Fruit fly (Drosophila melanogaster) whole organism, embryonic: ENCODE data around the gene Dap160.

Experiments used
- Antp ChIP-seq: fragments of 200-800 bp; sonication (Bioruptor generic); optimal IDR thresholded peaks from 3 replicates; lab custom pipeline; 2016; ENCODE audit warnings: missing biosample characterization, missing genetic modification characterization
- Atf-2 ChIP-seq: fragments of 200-800 bp; sonication (Bioruptor generic); optimal IDR thresholded peaks from 2 replicates; lab custom pipeline; 2016; ENCODE audit warnings: missing biosample characterization, missing genetic modification characterization
- Bteb2 ChIP-seq: fragments of 200-800 bp; sonication (Bioruptor generic); optimal IDR thresholded peaks from 2 replicates; lab custom pipeline; 2016; ENCODE audit warnings: missing biosample characterization, missing genetic modification characterization
- C15 ChIP-seq: fragments of 200-800 bp; sonication (Bioruptor generic); IDR thresholded peaks from 3 replicates; pipeline ENCODE4 v1.3.6; 2022; ENCODE audit warnings: missing biosample characterization, missing genetic modification characterization
- CG11560 ChIP-seq: fragments of 200-800 bp; sonication (Bioruptor generic); IDR thresholded peaks from 3 replicates; pipeline ENCODE4 v1.3.6; 2022; ENCODE audit warnings: missing biosample characterization, missing genetic modification characterization
- CG11695 ChIP-seq: fragments of 200-800 bp; sonication (Bioruptor generic); IDR thresholded peaks from 3 replicates; pipeline ENCODE4 v1.3.6; 2022; ENCODE audit warnings: missing biosample characterization, missing genetic modification characterization
- CG12219 ChIP-seq: fragments of 200-800 bp; sonication (Bioruptor generic); optimal IDR thresholded peaks from 3 replicates; lab custom pipeline; 2018; ENCODE audit warnings: missing biosample characterization, mild to moderate bottlenecking, missing genetic modification characterization
- CG14014 ChIP-seq: fragments of 200-800 bp; sonication (Bioruptor generic); IDR thresholded peaks from 2 replicates; pipeline ENCODE4 v1.3.6; 2022; ENCODE audit warnings: missing biosample characterization, missing genetic modification characterization
- CG15479 ChIP-seq: fragments of 200-800 bp; sonication (Bioruptor generic); optimal IDR thresholded peaks from 3 replicates; lab custom pipeline; 2019; ENCODE audit warnings: missing biosample characterization, mild to moderate bottlenecking, missing genetic modification characterization, moderate library complexity
- CG16779 ChIP-seq: fragments of 200-800 bp; sonication (Bioruptor generic); IDR thresholded peaks from 2 replicates; pipeline ENCODE4 v1.3.6; 2022; ENCODE audit warnings: missing biosample characterization, missing genetic modification characterization
- CG1792 ChIP-seq: fragments of 200-800 bp; sonication (Bioruptor generic); optimal IDR thresholded peaks from 2 replicates; lab custom pipeline; 2016; ENCODE audit warnings: missing biosample characterization, missing genetic modification characterization
- CG2202 ChIP-seq: fragments of 200-800 bp; sonication (Bioruptor generic); optimal IDR thresholded peaks from 2 replicates; lab custom pipeline; 2018; ENCODE audit warnings: missing biosample characterization, mild to moderate bottlenecking, missing genetic modification characterization
- CG2712 ChIP-seq: fragments of 200-800 bp; optimal IDR thresholded peaks from 3 replicates; lab custom pipeline; 2019; ENCODE audit warnings: missing biosample characterization, mild to moderate bottlenecking, missing genetic modification characterization, moderate library complexity
- CG3281 ChIP-seq: fragments of 200-800 bp; sonication (Bioruptor generic); optimal IDR thresholded peaks from 3 replicates; lab custom pipeline; 2017; ENCODE audit warnings: missing biosample characterization, mild to moderate bottlenecking, missing genetic modification characterization
- CG4360 ChIP-seq: fragments of 200-800 bp; sonication (Bioruptor generic); IDR thresholded peaks from 2 replicates; pipeline ENCODE4 v1.3.6; 2022; ENCODE audit warnings: missing biosample characterization, missing genetic modification characterization
- CG4707 ChIP-seq: fragments of 200-800 bp; sonication (Bioruptor generic); optimal IDR thresholded peaks from 2 replicates; lab custom pipeline; 2018; ENCODE audit warnings: missing biosample characterization, mild to moderate bottlenecking, missing genetic modification characterization, moderate library complexity
- CG5180 ChIP-seq: fragments of 200-800 bp; sonication (Bioruptor generic); optimal IDR thresholded peaks from 3 replicates; lab custom pipeline; 2017; ENCODE audit warnings: missing biosample characterization, missing genetic modification characterization, mild to moderate bottlenecking, moderate library complexity, missing genetic modification reagents
- CG5245 ChIP-seq: fragments of 200-800 bp; sonication (Bioruptor generic); optimal IDR thresholded peaks from 3 replicates; lab custom pipeline; 2016; ENCODE audit warnings: missing biosample characterization, missing genetic modification characterization
- CG6813 ChIP-seq: fragments of 200-800 bp; sonication (Bioruptor generic); optimal IDR thresholded peaks from 2 replicates; lab custom pipeline; 2017; ENCODE audit warnings: missing biosample characterization, missing genetic modification characterization, mild to moderate bottlenecking, moderate library complexity, missing genetic modification reagents
- CG7556 ChIP-seq: fragments of 200-800 bp; sonication (Bioruptor generic); optimal IDR thresholded peaks from 2 replicates; lab custom pipeline; 2017; ENCODE audit warnings: missing biosample characterization, mild to moderate bottlenecking, missing genetic modification characterization
- CG7786 ChIP-seq: fragments of 200-800 bp; sonication (Bioruptor generic); optimal IDR thresholded peaks from 2 replicates; lab custom pipeline; 2016; ENCODE audit warnings: missing biosample characterization, missing genetic modification characterization
- CG8290 ChIP-seq, 3 experiments: fragments of 200-800 bp; sonication (Bioruptor generic); optimal IDR thresholded peaks; 2 replicates each; lab custom pipeline; 2016 to 2019; ENCODE audit warnings: missing biosample characterization in 3 of 3, missing genetic modification characterization in 3 of 3, mild to moderate bottlenecking in 2 of 3, moderate library complexity in 1 of 3
- CHES-1-like ChIP-seq: fragments of 200-800 bp; sonication (Bioruptor generic); optimal IDR thresholded peaks from 2 replicates; lab custom pipeline; 2016; ENCODE audit warnings: missing biosample characterization, missing genetic modification characterization
- Dek ChIP-seq: fragments of 200-800 bp; sonication (Bioruptor generic); optimal IDR thresholded peaks from 3 replicates; lab custom pipeline; 2019; ENCODE audit warnings: missing biosample characterization, mild to moderate bottlenecking, missing genetic modification characterization, moderate library complexity
- Ets65A ChIP-seq: fragments of 200-800 bp; sonication (Bioruptor generic); peaks from one replicate; lab custom pipeline; 2016; ENCODE audit warnings: missing biosample characterization, missing genetic modification characterization
- Ets97D ChIP-seq: fragments of 200-800 bp; sonication (Bioruptor generic); optimal IDR thresholded peaks from 3 replicates; lab custom pipeline; 2016; ENCODE audit warnings: missing biosample characterization, missing genetic modification characterization
- HLH54F ChIP-seq: fragments of 200-800 bp; sonication (Bioruptor generic); optimal IDR thresholded peaks from 3 replicates; lab custom pipeline; 2016; ENCODE audit warnings: missing biosample characterization, missing genetic modification characterization
- Max ChIP-seq: fragments of 200-800 bp; sonication (Bioruptor generic); optimal IDR thresholded peaks from 2 replicates; lab custom pipeline; 2016; ENCODE audit warnings: missing biosample characterization, mild to moderate bottlenecking, missing genetic modification characterization
- NfI ChIP-seq: fragments of 200-800 bp; sonication (Bioruptor generic); optimal IDR thresholded peaks from 3 replicates; lab custom pipeline; 2018; ENCODE audit warnings: missing biosample characterization, mild to moderate bottlenecking, missing genetic modification characterization, moderate library complexity
- Spps ChIP-seq: fragments of 200-800 bp; sonication (Bioruptor generic); optimal IDR thresholded peaks from 2 replicates; lab custom pipeline; 2018; ENCODE audit warnings: missing biosample characterization, mild to moderate bottlenecking, missing genetic modification characterization
- TFAM ChIP-seq: fragments of 200-800 bp; sonication (Bioruptor generic); optimal IDR thresholded peaks from 2 replicates; lab custom pipeline; 2017; ENCODE audit warnings: missing biosample characterization, missing genetic modification characterization, inconsistent platforms
- Taf1 ChIP-seq: fragments of 200-800 bp; sonication (Bioruptor generic); IDR thresholded peaks from 2 replicates; pipeline ENCODE4 v1.3.6; 2022; ENCODE audit warnings: missing biosample characterization, missing genetic modification characterization
- ato ChIP-seq: fragments of 200-800 bp; sonication (Bioruptor generic); IDR thresholded peaks from 2 replicates; pipeline ENCODE4 v1.3.6; 2022; ENCODE audit warnings: missing biosample characterization, missing genetic modification characterization; ENCODE audit not compliant: partially characterized antibody
- btn ChIP-seq: fragments of 200-800 bp; sonication (Bioruptor generic); optimal IDR thresholded peaks from 2 replicates; lab custom pipeline; 2016; ENCODE audit warnings: missing biosample characterization, missing genetic modification characterization
- danr ChIP-seq: fragments of 200-800 bp; sonication (Bioruptor generic); IDR thresholded peaks from 2 replicates; pipeline ENCODE4 v1.3.6; 2022; ENCODE audit warnings: missing biosample characterization, missing genetic modification characterization
- exex ChIP-seq: fragments of 200-800 bp; sonication (Bioruptor generic); optimal IDR thresholded peaks from 4 replicates; lab custom pipeline; 2018; ENCODE audit warnings: missing biosample characterization, mild to moderate bottlenecking, missing genetic modification characterization, moderate library complexity
- hbn ChIP-seq: fragments of 200-800 bp; sonication (Bioruptor generic); IDR thresholded peaks from 2 replicates; pipeline ENCODE4 v1.3.6; 2022; ENCODE audit warnings: missing biosample characterization, missing genetic modification characterization; ENCODE audit not compliant: partially characterized antibody
- knrl ChIP-seq: fragments of 200-800 bp; sonication (Bioruptor generic); IDR thresholded peaks from 3 replicates; pipeline ENCODE4 v1.3.6; 2022; ENCODE audit warnings: missing biosample characterization, missing genetic modification characterization; ENCODE audit not compliant: partially characterized antibody
- lilli ChIP-seq: fragments of 200-800 bp; sonication (Bioruptor generic); optimal IDR thresholded peaks from 3 replicates; lab custom pipeline; 2016; ENCODE audit warnings: missing biosample characterization, missing genetic modification characterization
- pho ChIP-seq: fragments of 200-800 bp; sonication (Bioruptor generic); optimal IDR thresholded peaks from 2 replicates; lab custom pipeline; 2016; ENCODE audit warnings: missing biosample characterization, missing genetic modification characterization
- pita ChIP-seq: fragments of 200-800 bp; sonication (Bioruptor generic); optimal IDR thresholded peaks from 2 replicates; lab custom pipeline; 2017; ENCODE audit warnings: missing biosample characterization, mild to moderate bottlenecking, missing genetic modification characterization
- ranshi ChIP-seq: fragments of 200-800 bp; sonication (Bioruptor generic); IDR thresholded peaks from 2 replicates; pipeline ENCODE4 v1.3.6; 2022; ENCODE audit warnings: missing biosample characterization, missing genetic modification characterization
- repo ChIP-seq: fragments of 200-800 bp; sonication (Bioruptor generic); optimal IDR thresholded peaks from 2 replicates; lab custom pipeline; 2016; ENCODE audit warnings: missing biosample characterization, missing genetic modification characterization
- sisA ChIP-seq: fragments of 200-800 bp; sonication (Bioruptor generic); IDR thresholded peaks from 2 replicates; pipeline ENCODE4 v1.3.6; 2022; ENCODE audit warnings: missing biosample characterization, missing genetic modification characterization
- sr ChIP-seq: fragments of 200-800 bp; sonication (Bioruptor generic); IDR thresholded peaks from 3 replicates; pipeline ENCODE4 v1.3.6; 2022; ENCODE audit warnings: missing biosample characterization, missing genetic modification characterization
- sug ChIP-seq: fragments of 200-800 bp; optimal IDR thresholded peaks from 2 replicates; lab custom pipeline; 2019; ENCODE audit warnings: missing biosample characterization, mild to moderate bottlenecking, missing genetic modification characterization, moderate library complexity
- tap ChIP-seq: fragments of 200-800 bp; optimal IDR thresholded peaks from 3 replicates; lab custom pipeline; 2019; ENCODE audit warnings: missing biosample characterization, mild to moderate bottlenecking, missing genetic modification characterization, moderate library complexity
- toy ChIP-seq: fragments of 200-800 bp; sonication (Bioruptor generic); IDR thresholded peaks from 2 replicates; pipeline ENCODE4 v1.3.6; 2022; ENCODE audit warnings: missing biosample characterization, missing genetic modification characterization
- trh ChIP-seq: fragments of 200-800 bp; sonication (Bioruptor generic); optimal IDR thresholded peaks from 2 replicates; lab custom pipeline; 2016; ENCODE audit warnings: missing biosample characterization, missing genetic modification characterization
- ttk ChIP-seq: fragments of 200-800 bp; sonication (Bioruptor generic); IDR thresholded peaks from 2 replicates; pipeline ENCODE4 v2.1.2; 2022; ENCODE audit warnings: missing biosample characterization, missing genetic modification characterization
- unpg ChIP-seq: fragments of 200-800 bp; sonication (Bioruptor generic); optimal IDR thresholded peaks from 3 replicates; lab custom pipeline; 2018; ENCODE audit warnings: missing biosample characterization, mild to moderate bottlenecking, missing genetic modification characterization, moderate library complexity

Dap160 gene

dm6 chr2L:21149053-21149452 is 6.9 kb upstream of the Dap160 start (continued):
- TF ChIP-seq trh (GFP tag; lab: Kevin White, UChicago) (peak; percentile 4), Spps (tag; lab: Kevin White, UChicago) (peak; percentile 47), pho (GFP tag; lab: Kevin White, UChicago) (peak; percentile 22), btn (no peak), Dek (tag; lab: Kevin White, UChicago) (peak; percentile 32), HLH54F (GFP tag; lab: Kevin White, UChicago) (no peak), sisA (GFP tag; lab: Robert Waterston, UW) (peak; percentile 30), tap (tag; lab: Kevin White, UChicago) (peak; percentile 31), sr (GFP tag; lab: Robert Waterston, UW) (no peak), exex (tag; lab: Kevin White, UChicago) (peak; percentile 27), CG11560 (tag; lab: Robert Waterston, UW) (peak; percentile 43; the same call in 1 of the 3 replicates), CG7556 (GFP tag; lab: Kevin White, UChicago) (no peak), Atf-2 (GFP tag; lab: Kevin White, UChicago) (no peak), danr (no peak), ato (peak; percentile 69), CG12219 (GFP tag; lab: Kevin White, UChicago) (no peak), Taf1 (GFP tag; lab: Robert Waterston, UW) (no peak), CG2202 (tag; lab: Kevin White, UChicago) (no peak), sug (peak; percentile 51), CG5180 (GFP tag; lab: Kevin White, UChicago) (no peak), CG4707 (GFP tag; lab: Kevin White, UChicago) (peak; percentile 28), CG16779 (no peak), CG7786 (GFP tag; lab: Kevin White, UChicago) (no peak), CG8290 (GFP tag; optimal IDR thresholded peaks at IDR 0.05; lab: Kevin White, UChicago) (peak; percentile 56), CG8290 (tag; optimal IDR thresholded peaks at IDR 0.05; lab: Kevin White, UChicago) (peak in 1 of 2 experiments; percentile 68), NfI (GFP tag; lab: Kevin White, UChicago) (peak; percentile 33), CG1792 (GFP tag; lab: Kevin White, UChicago) (no peak), Ets97D (GFP tag; lab: Kevin White, UChicago) (peak; percentile 55), repo (GFP tag; lab: Kevin White, UChicago) (no peak), CG3281 (GFP tag; lab: Kevin White, UChicago) (peak; percentile 13), TFAM (no peak), lilli (GFP tag; lab: Kevin White, UChicago) (peak; percentile 47), C15 (GFP tag; lab: Robert Waterston, UW) (no peak), knrl (GFP tag; lab: Robert Waterston, UW) (peak; percentile 56; the same call in 2 of the 3 replicates), pita (no peak), CHES-1-like (GFP tag; lab: Kevin White, UChicago) (no peak), CG11695 (GFP tag; lab: Robert Waterston, UW) (0 out of 3 replicates have a peak, but pooled peaks have one; percentile 44), Ets65A (GFP tag; lab: Kevin White, UChicago) (no peak), unpg (GFP tag; lab: Kevin White, UChicago) (peak; percentile 71), CG15479 (GFP tag; lab: Kevin White, UChicago) (no peak), CG4360 (no peak), ranshi (GFP tag; lab: Robert Waterston, UW) (0 out of 2 replicates have a peak, but pooled peaks have one; percentile 30), ttk (GFP tag; lab: Robert Waterston, UW) (no peak), Antp (GFP tag; lab: Kevin White, UChicago) (peak; percentile 14), CG2712 (tag; lab: Kevin White, UChicago) (peak; percentile 69), CG14014 (GFP tag; lab: Robert Waterston, UW) (peak; percentile 66), Bteb2 (GFP tag; lab: Kevin White, UChicago) (peak; percentile 53), toy (GFP tag; lab: Robert Waterston, UW) (no peak), CG5245 (GFP tag; lab: Kevin White, UChicago) (no peak), CG6813 (GFP tag; lab: Kevin White, UChicago) (no peak), hbn (peak; percentile 73), Max (GFP tag; lab: Kevin White, UChicago) (no peak)
